Fruit fly (Drosophila melanogaster) whole organism, embryonic: ENCODE data around the gene CG15023.

ENCODE experiments used
- C15 ChIP-seq: fragments of 200-800 bp; sonication (Bioruptor generic); IDR thresholded peaks from 3 replicates; pipeline ENCODE4 v1.3.6; 2022; ENCODE audit warnings: missing biosample characterization, missing genetic modification characterization
- CG11247 ChIP-seq: fragments of 200-800 bp; sonication (Bioruptor generic); IDR thresholded peaks from 2 replicates; pipeline ENCODE4 v1.3.6; 2022; ENCODE audit warnings: missing biosample characterization, missing genetic modification characterization
- CG11504 ChIP-seq: fragments of 200-800 bp; sonication (Bioruptor generic); optimal IDR thresholded peaks from 3 replicates; lab custom pipeline; 2019; ENCODE audit warnings: missing biosample characterization, mild to moderate bottlenecking, missing genetic modification characterization, moderate library complexity
- CG11560 ChIP-seq: fragments of 200-800 bp; sonication (Bioruptor generic); IDR thresholded peaks from 3 replicates; pipeline ENCODE4 v1.3.6; 2022; ENCODE audit warnings: missing biosample characterization, missing genetic modification characterization
- CG11723 ChIP-seq: fragments of 200-800 bp; sonication (Bioruptor generic); optimal IDR thresholded peaks from 2 replicates; lab custom pipeline; 2017; ENCODE audit warnings: missing biosample characterization, mild to moderate bottlenecking, missing genetic modification characterization
- CG12942 ChIP-seq: fragments of 200-800 bp; sonication (Bioruptor generic); optimal IDR thresholded peaks from 3 replicates; lab custom pipeline; 2016; ENCODE audit warnings: missing biosample characterization, missing genetic modification characterization
- CG13296 ChIP-seq: fragments of 200-800 bp; sonication (Bioruptor generic); optimal IDR thresholded peaks from 3 replicates; lab custom pipeline; 2018; ENCODE audit warnings: missing biosample characterization, mild to moderate bottlenecking, missing genetic modification characterization
- CG14860 ChIP-seq: fragments of 200-800 bp; sonication (Bioruptor generic); IDR thresholded peaks from 3 replicates; pipeline ENCODE4 v1.3.6; 2022; ENCODE audit warnings: missing biosample characterization, missing genetic modification characterization; ENCODE audit not compliant: partially characterized antibody
- CG15269 ChIP-seq: fragments of 200-800 bp; sonication (Bioruptor generic); optimal IDR thresholded peaks from 2 replicates; lab custom pipeline; 2018; ENCODE audit warnings: missing biosample characterization, mild to moderate bottlenecking, missing genetic modification characterization, moderate library complexity
- CG1529 ChIP-seq: fragments of 200-800 bp; sonication (Bioruptor generic); optimal IDR thresholded peaks from 3 replicates; lab custom pipeline; 2018; ENCODE audit warnings: missing biosample characterization, missing genetic modification characterization
- CG17568 ChIP-seq: fragments of 200-800 bp; sonication (Bioruptor generic); optimal IDR thresholded peaks from 2 replicates; lab custom pipeline; 2018; ENCODE audit warnings: missing biosample characterization, mild to moderate bottlenecking, missing genetic modification characterization, moderate library complexity
- CG1832 ChIP-seq: fragments of 200-800 bp; sonication (Bioruptor generic); optimal IDR thresholded peaks from 2 replicates; lab custom pipeline; 2017; ENCODE audit warnings: missing biosample characterization, mild to moderate bottlenecking, missing genetic modification characterization, inconsistent platforms
- CG18764 ChIP-seq: fragments of 200-800 bp; sonication (Bioruptor generic); optimal IDR thresholded peaks from 3 replicates; lab custom pipeline; 2016; ENCODE audit warnings: missing biosample characterization, missing genetic modification characterization
- CG2678 ChIP-seq: fragments of 200-800 bp; sonication (Bioruptor generic); optimal IDR thresholded peaks from 3 replicates; lab custom pipeline; 2019; ENCODE audit warnings: missing biosample characterization, mild to moderate bottlenecking, missing genetic modification characterization, moderate library complexity
- CG3163 ChIP-seq: fragments of 200-800 bp; sonication (Bioruptor generic); optimal IDR thresholded peaks from 3 replicates; lab custom pipeline; 2016; ENCODE audit warnings: missing biosample characterization, missing genetic modification characterization
- CG4424 ChIP-seq: fragments of 200-800 bp; sonication (Bioruptor generic); optimal IDR thresholded peaks from 3 replicates; lab custom pipeline; 2016; ENCODE audit warnings: missing biosample characterization, missing genetic modification characterization
- CG4730 ChIP-seq: fragments of 200-800 bp; sonication (Bioruptor generic); IDR thresholded peaks from 2 replicates; pipeline ENCODE4 v1.3.6; 2022; ENCODE audit warnings: missing biosample characterization, missing genetic modification characterization
- CG6689 ChIP-seq: fragments of 200-800 bp; sonication (Bioruptor generic); IDR thresholded peaks from 2 replicates; pipeline ENCODE4 v1.3.6; 2022; ENCODE audit warnings: missing biosample characterization, missing genetic modification characterization
- CG7786 ChIP-seq: fragments of 200-800 bp; sonication (Bioruptor generic); optimal IDR thresholded peaks from 2 replicates; lab custom pipeline; 2016; ENCODE audit warnings: missing biosample characterization, missing genetic modification characterization
- CG8290 ChIP-seq, 3 experiments: fragments of 200-800 bp; sonication (Bioruptor generic); optimal IDR thresholded peaks; 2 replicates each; lab custom pipeline; 2016 to 2019; ENCODE audit warnings: missing biosample characterization in 3 of 3, missing genetic modification characterization in 3 of 3, mild to moderate bottlenecking in 2 of 3, moderate library complexity in 1 of 3
- CG8478 ChIP-seq: fragments of >200 bp; optimal IDR thresholded peaks from 2 replicates; lab custom pipeline; 2018
- Chrac-16 ChIP-seq: fragments of 200-800 bp; sonication (Bioruptor generic); optimal IDR thresholded peaks from 3 replicates; lab custom pipeline; 2016; ENCODE audit warnings: missing biosample characterization, missing genetic modification characterization
- Dip2 ChIP-seq: fragments of 200-800 bp; sonication (Bioruptor generic); IDR thresholded peaks from 2 replicates; pipeline ENCODE4 v1.3.6; 2022; ENCODE audit warnings: missing biosample characterization, missing genetic modification characterization
- Drgx ChIP-seq: fragments of 200-800 bp; sonication (Bioruptor generic); IDR thresholded peaks from 2 replicates; pipeline ENCODE4 v1.3.6; 2022; ENCODE audit warnings: missing biosample characterization, missing genetic modification characterization
- H15 ChIP-seq: fragments of 200-800 bp; sonication (Bioruptor generic); IDR thresholded peaks from 3 replicates; pipeline ENCODE4 v1.3.6; 2022; ENCODE audit warnings: missing biosample characterization, missing genetic modification characterization
- HLH54F ChIP-seq: fragments of 200-800 bp; sonication (Bioruptor generic); optimal IDR thresholded peaks from 3 replicates; lab custom pipeline; 2016; ENCODE audit warnings: missing biosample characterization, missing genetic modification characterization
- Hey ChIP-seq: fragments of 200-800 bp; sonication (Bioruptor generic); optimal IDR thresholded peaks from 3 replicates; lab custom pipeline; 2018; ENCODE audit warnings: missing biosample characterization, mild to moderate bottlenecking, missing genetic modification characterization
- Hr39 ChIP-seq: fragments of >200 bp; optimal IDR thresholded peaks from 2 replicates; lab custom pipeline; 2017
- Kr ChIP-seq: fragments of 200-800 bp; sonication (Bioruptor generic); optimal IDR thresholded peaks from 2 replicates; lab custom pipeline; 2017; ENCODE audit warnings: missing biosample characterization, mild to moderate bottlenecking, missing genetic modification characterization
- Lim3 ChIP-seq: fragments of 200-800 bp; sonication (Bioruptor generic); IDR thresholded peaks from 2 replicates; pipeline ENCODE4 v1.3.6; 2022; ENCODE audit warnings: missing biosample characterization, missing genetic modification characterization
- Lpt ChIP-seq: fragments of >200 bp; optimal IDR thresholded peaks from 2 replicates; lab custom pipeline; 2018; ENCODE audit warnings: missing biosample characterization, missing genetic modification characterization
- MBD-R2 ChIP-seq: fragments of 200-800 bp; sonication (Bioruptor generic); IDR thresholded peaks from 2 replicates; pipeline ENCODE4 v1.3.6; 2022; ENCODE audit warnings: missing biosample characterization, missing genetic modification characterization
- MTF-1 ChIP-seq: fragments of 200-800 bp; sonication (Bioruptor generic); optimal IDR thresholded peaks from 2 replicates; lab custom pipeline; 2018; ENCODE audit warnings: missing biosample characterization, mild to moderate bottlenecking, missing genetic modification characterization, borderline replicate concordance
- NC2β ChIP-seq: fragments of 200-800 bp; sonication (Bioruptor generic); optimal IDR thresholded peaks from 2 replicates; lab custom pipeline; 2016; ENCODE audit warnings: missing biosample characterization, missing genetic modification characterization
- PHDP ChIP-seq: fragments of 200-800 bp; sonication (Bioruptor generic); optimal IDR thresholded peaks from 3 replicates; lab custom pipeline; 2018; ENCODE audit warnings: missing biosample characterization, mild to moderate bottlenecking, missing genetic modification characterization, moderate library complexity
- Rx ChIP-seq: fragments of 200-800 bp; sonication (Bioruptor generic); IDR thresholded peaks from 2 replicates; pipeline ENCODE4 v1.3.6; 2022; ENCODE audit warnings: missing biosample characterization, missing genetic modification characterization
- Sry-δ ChIP-seq: fragments of 200-800 bp; sonication (Bioruptor generic); optimal IDR thresholded peaks from 2 replicates; lab custom pipeline; 2016; ENCODE audit warnings: missing biosample characterization, missing genetic modification characterization
- cas ChIP-seq: fragments of 200-800 bp; sonication (Bioruptor generic); IDR thresholded peaks from 2 replicates; pipeline ENCODE4 v1.3.6; 2022; ENCODE audit warnings: missing biosample characterization, missing genetic modification characterization
- caup ChIP-seq: fragments of 200-800 bp; sonication (Bioruptor generic); optimal IDR thresholded peaks from 3 replicates; lab custom pipeline; 2017; ENCODE audit warnings: missing biosample characterization, mild to moderate bottlenecking, missing genetic modification characterization, moderate library complexity; ENCODE audit not compliant: severe bottlenecking
- chinmo ChIP-seq: fragments of 200-800 bp; sonication (Bioruptor generic); IDR thresholded peaks from 4 replicates; pipeline ENCODE4 v1.3.6; 2022; ENCODE audit warnings: missing biosample characterization, missing genetic modification characterization; ENCODE audit not compliant: partially characterized antibody
- chn ChIP-seq: fragments of 200-800 bp; sonication (Bioruptor generic); optimal IDR thresholded peaks from 2 replicates; lab custom pipeline; 2016; ENCODE audit warnings: missing biosample characterization, missing genetic modification characterization
- da ChIP-seq: fragments of 200-800 bp; sonication (Bioruptor generic); optimal IDR thresholded peaks from 2 replicates; lab custom pipeline; 2016; ENCODE audit warnings: missing biosample characterization, missing genetic modification characterization
- dati ChIP-seq: fragments of 200-800 bp; sonication (Bioruptor generic); IDR thresholded peaks from 2 replicates; pipeline ENCODE4 v1.3.6; 2022; ENCODE audit warnings: missing biosample characterization, missing genetic modification characterization
- jumu ChIP-seq: fragments of 200-800 bp; sonication (Bioruptor generic); optimal IDR thresholded peaks from 3 replicates; lab custom pipeline; 2016; ENCODE audit warnings: missing biosample characterization, missing genetic modification characterization
- luna ChIP-seq: fragments of 200-800 bp; sonication (Bioruptor generic); optimal IDR thresholded peaks from 2 replicates; lab custom pipeline; 2016; ENCODE audit warnings: missing biosample characterization, missing genetic modification characterization
- nerfin-2 ChIP-seq: fragments of 200-800 bp; sonication (Bioruptor generic); IDR thresholded peaks from 2 replicates; pipeline ENCODE4 v1.3.6; 2022; ENCODE audit warnings: missing biosample characterization, missing genetic modification characterization; ENCODE audit not compliant: partially characterized antibody
- nom ChIP-seq: fragments of 200-800 bp; sonication (Bioruptor generic); optimal IDR thresholded peaks from 2 replicates; lab custom pipeline; 2017; ENCODE audit warnings: missing biosample characterization, missing genetic modification characterization, mild to moderate bottlenecking, moderate library complexity, missing genetic modification reagents
- pfk ChIP-seq: fragments of 200-800 bp; sonication (Bioruptor generic); optimal IDR thresholded peaks from 2 replicates; lab custom pipeline; 2018; ENCODE audit warnings: missing biosample characterization, mild to moderate bottlenecking, missing genetic modification characterization, moderate library complexity
- salm ChIP-seq: fragments of 200-800 bp; sonication (Bioruptor generic); optimal IDR thresholded peaks from 2 replicates; lab custom pipeline; 2018; ENCODE audit warnings: missing biosample characterization, mild to moderate bottlenecking, missing genetic modification characterization
- tll ChIP-seq, 2 experiments: fragments of 200-800 bp in 1 of 2; fragments of >200 bp in 1 of 2; sonication (Bioruptor generic) in 1 of 2; optimal IDR thresholded peaks; 2 replicates each; lab custom pipeline; 2017 to 2019; ENCODE audit warnings: missing biosample characterization in 2 of 2, missing genetic modification characterization in 2 of 2, mild to moderate bottlenecking in 1 of 2, moderate library complexity in 1 of 2
- wdn ChIP-seq: fragments of 200-800 bp; sonication (Bioruptor generic); IDR thresholded peaks from 2 replicates; pipeline ENCODE4 v1.3.6; 2022; ENCODE audit warnings: missing biosample characterization, missing genetic modification characterization

The CG15023 gene

dm6 chr3L:4474946-4475470 lies 13.7 kb upstream of the CG15023 start (continued):
- TF ChIP-seq Kr (GFP tag; lab: Kevin White, UChicago) = no peak
- TF ChIP-seq tll (GFP tag; optimal IDR thresholded peaks at IDR 0.05; lab: Kevin White, UChicago) = no peak
- TF ChIP-seq Dip2 (GFP tag; lab: Robert Waterston, UW) = no peak
- TF ChIP-seq CG8290 (GFP tag; optimal IDR thresholded peaks at IDR 0.05; lab: Kevin White, UChicago) = no peak
- peak; percentile 55 to 81 for TF ChIP-seq CG8290 (tag; optimal IDR thresholded peaks at IDR 0.05; lab: Kevin White, UChicago)
- peak; percentile 86 for TF ChIP-seq CG1529 (GFP tag; lab: Kevin White, UChicago)
- no peak for TF ChIP-seq CG7786 (GFP tag; lab: Kevin White, UChicago)
- TF ChIP-seq NC2β = peak; percentile 77
- peak; percentile 79 for TF ChIP-seq pfk (GFP tag; lab: Kevin White, UChicago)
- peak; percentile 45; the same call in 1 of the 2 replicates for TF ChIP-seq wdn
- TF ChIP-seq salm (tag; lab: Kevin White, UChicago) = peak; percentile 77
- peak; percentile 98 for TF ChIP-seq CG17568 (GFP tag; lab: Kevin White, UChicago)
- TF ChIP-seq Rx = peak; percentile 38
- TF ChIP-seq CG8478 (lab: Kevin White, UChicago) = no peak
- peak; percentile 12; the same call in 1 of the 2 replicates for TF ChIP-seq CG6689 (GFP tag; lab: Robert Waterston, UW)
- no peak for TF ChIP-seq CG11560 (tag; lab: Robert Waterston, UW)
- TF ChIP-seq MBD-R2 (GFP tag; lab: Robert Waterston, UW) = no peak
- 0 out of 3 replicates have a peak, but pooled peaks have one; percentile 42 for TF ChIP-seq H15
- TF ChIP-seq chinmo (GFP tag; lab: Robert Waterston, UW) = no peak
- TF ChIP-seq PHDP (tag; lab: Kevin White, UChicago) = peak; percentile 93
- TF ChIP-seq Hey (tag; lab: Kevin White, UChicago) = peak; percentile 79
- TF ChIP-seq CG13296 = peak; percentile 95
- TF ChIP-seq nerfin-2 (GFP tag; lab: Robert Waterston, UW) = no peak
- TF ChIP-seq jumu = no peak
- peak; percentile 24 for TF ChIP-seq CG3163
- TF ChIP-seq CG1832 (GFP tag; lab: Kevin White, UChicago) = no peak
- TF ChIP-seq CG11723 = peak; percentile 84
- TF ChIP-seq nom (GFP tag; lab: Kevin White, UChicago) = no peak
- TF ChIP-seq CG4424 = peak; percentile 80
- peak; percentile 58 for TF ChIP-seq CG12942 (GFP tag; lab: Kevin White, UChicago)
- 0 out of 3 replicates have a peak, but pooled peaks have one; percentile 60 for TF ChIP-seq C15 (GFP tag; lab: Robert Waterston, UW)
- peak; percentile 67; the same call in 1 of the 2 replicates for TF ChIP-seq dati (GFP tag; lab: Robert Waterston, UW)
- no peak for TF ChIP-seq Chrac-16 (GFP tag; lab: Kevin White, UChicago)
- no peak for TF ChIP-seq Hr39 (lab: Kevin White, UChicago)
- TF ChIP-seq HLH54F (GFP tag; lab: Kevin White, UChicago) = peak; percentile 14
- peak; percentile 97 for TF ChIP-seq caup (GFP tag; lab: Kevin White, UChicago)
- TF ChIP-seq CG11504 (tag; lab: Kevin White, UChicago) = peak; percentile 74
- peak; percentile 62 for TF ChIP-seq CG11247 (GFP tag; lab: Robert Waterston, UW)
- TF ChIP-seq CG14860 (GFP tag; lab: Robert Waterston, UW) = no peak
- TF ChIP-seq CG18764 (GFP tag; lab: Kevin White, UChicago) = peak; percentile 77
- TF ChIP-seq luna (GFP tag; lab: Kevin White, UChicago) = peak; percentile 45
- TF ChIP-seq MTF-1 (GFP tag; lab: Kevin White, UChicago) = peak; percentile 96
- TF ChIP-seq Sry-δ (GFP tag; lab: Kevin White, UChicago) = no peak
- peak; percentile 79 for TF ChIP-seq CG15269
- no peak for TF ChIP-seq CG4730 (GFP tag; lab: Robert Waterston, UW)
- TF ChIP-seq da = no peak
- peak; percentile 50 for TF ChIP-seq chn (GFP tag; lab: Kevin White, UChicago)
- no peak for TF ChIP-seq Lim3 (GFP tag; lab: Robert Waterston, UW)
- TF ChIP-seq cas (GFP tag; lab: Robert Waterston, UW) = no peak
- TF ChIP-seq Lpt (GFP tag; lab: Kevin White, UChicago) = no peak
- no peak; the same call in 1 of the 2 replicates for TF ChIP-seq Drgx (GFP tag; lab: Robert Waterston, UW)
- TF ChIP-seq CG2678 = peak; percentile 71
